Worm (Caenorhabditis elegans): ENCODE measurements around the gene srg-48.

srg-48 gene

DNA sequence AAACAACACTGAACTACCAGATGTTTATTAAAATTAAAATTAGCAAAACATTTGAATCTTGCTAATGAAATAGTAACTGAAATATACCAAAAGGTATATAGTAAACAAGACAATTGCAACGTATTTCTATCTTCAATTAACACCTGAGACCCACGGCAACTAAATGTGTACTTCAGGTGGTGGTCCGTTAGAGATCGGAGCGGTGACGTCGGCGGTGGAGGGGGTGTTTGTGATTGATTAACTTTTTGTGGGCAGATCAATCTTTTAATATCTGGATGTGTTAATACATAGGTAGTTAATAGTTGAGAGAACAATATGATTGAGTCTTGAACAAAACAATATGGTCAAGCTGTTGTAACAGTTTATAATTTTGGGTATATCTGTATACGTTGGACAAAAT is 23.9 kb downstream of the srg-48 start:
- TF ChIP-seq hlh-11 (tag; optimal IDR thresholded peaks at IDR 0.05): no peak
- TF ChIP-seq daf-12 (tag; optimal IDR thresholded peaks at IDR 0.05): no peak
- no peak for TF ChIP-seq F26F4.8 (GFP tag; conservative IDR thresholded peaks at IDR 0.05)
- no peak for TF ChIP-seq fos-1 (tag; optimal IDR thresholded peaks at IDR 0.05)
- no peak for TF ChIP-seq R02D3.7 (tag; optimal IDR thresholded peaks at IDR 0.05)
- no peak for TF ChIP-seq nhr-41 (GFP tag; IDR thresholded peaks at IDR 0.05)
- TF ChIP-seq ceh-44 (GFP tag; IDR thresholded peaks at IDR 0.05): no peak
- no peak for TF ChIP-seq Y48G9A.11 (GFP tag; IDR thresholded peaks at IDR 0.05)
- no peak for TF ChIP-seq dmd-9 (GFP tag; IDR thresholded peaks at IDR 0.05)
- TF ChIP-seq ceh-82 (tag; optimal IDR thresholded peaks at IDR 0.05): no peak
- no peak for TF ChIP-seq unc-39 (tag; optimal IDR thresholded peaks at IDR 0.05)
- TF ChIP-seq lin-13 (GFP tag; optimal IDR thresholded peaks at IDR 0.05): no peak
- TF ChIP-seq ces-1 (GFP tag; optimal IDR thresholded peaks at IDR 0.05): no peak
- no peak for TF ChIP-seq nhr-10 (tag; optimal IDR thresholded peaks at IDR 0.05)

DNA sequence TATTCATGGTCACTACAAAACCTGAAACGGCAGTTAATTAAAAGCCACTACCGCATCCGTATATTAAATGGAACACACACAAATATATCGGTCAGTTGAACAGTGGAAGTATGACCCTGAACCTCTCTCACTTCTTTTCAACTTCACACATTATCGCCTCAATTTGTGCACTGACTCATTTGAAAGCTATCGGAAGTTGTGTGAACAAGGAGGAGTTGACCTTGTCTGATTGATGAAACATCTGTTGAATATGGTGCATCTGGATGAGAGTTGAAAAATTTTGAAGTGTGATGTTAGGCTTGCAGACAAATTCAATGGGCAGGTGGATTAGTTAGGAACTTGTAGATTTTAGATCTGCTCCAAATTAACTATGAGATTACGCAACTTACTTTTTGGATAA is 25.2 kb downstream of the srg-48 start:
- peak in 1 of 2 experiments; percentile 95 for TF ChIP-seq unc-62 (GFP tag; optimal IDR thresholded peaks at IDR 0.05 in 1 of 2)
- no peak for TF ChIP-seq unc-62 (tag; optimal IDR thresholded peaks at IDR 0.05)
- no peak for TF ChIP-seq ZK546.5 (tag; optimal IDR thresholded peaks at IDR 0.05)

DNA sequence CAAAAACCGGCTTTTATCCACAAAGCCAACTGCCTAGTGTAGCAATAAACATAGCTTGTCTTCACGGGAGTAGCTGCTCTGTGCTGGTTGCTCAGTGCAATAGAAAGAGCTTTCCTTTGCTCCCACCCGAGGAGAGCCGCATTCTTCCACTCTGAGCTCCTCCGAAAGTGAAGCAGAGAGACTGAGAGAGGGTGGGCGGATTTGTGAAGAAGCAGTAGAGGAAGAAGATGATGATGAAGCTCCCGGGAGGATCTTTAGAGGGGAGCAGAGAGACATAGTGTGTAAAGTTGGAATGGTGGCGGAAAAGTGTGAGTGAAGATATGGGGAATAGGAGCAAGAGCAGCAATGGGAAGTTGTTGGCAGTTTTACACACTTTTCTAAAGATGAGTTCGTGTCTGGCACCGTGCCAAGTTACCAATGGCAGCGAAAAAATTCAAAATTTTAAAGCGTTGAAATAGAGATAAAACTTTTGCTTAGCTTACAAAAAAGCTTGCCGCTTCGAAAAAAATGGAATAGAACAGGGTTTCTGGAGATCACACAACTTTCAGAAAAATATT is 26.4 kb downstream of the srg-48 start, which contains the start of gene ZC477.4:
ZC477.4 (minus strand) TSS at position 276 of the 557 bp plus-strand sequence.
- TF ChIP-seq hlh-11 (tag; optimal IDR thresholded peaks at IDR 0.05) (peak; percentile 52), daf-16 (GFP tag; optimal IDR thresholded peaks at IDR 0.05) (peak in 1 of 2 experiments; percentile 68), daf-16 (tag; optimal IDR thresholded peaks at IDR 0.05) (no peak), set-16 (GFP tag; IDR thresholded peaks at IDR 0.05) (peak; percentile 53), fkh-10 (GFP tag; optimal IDR thresholded peaks at IDR 0.05) (no peak), unc-62 (GFP tag; optimal IDR thresholded peaks at IDR 0.05 in 1 of 2) (peak in 1 of 2 experiments; percentile 41), unc-62 (tag; optimal IDR thresholded peaks at IDR 0.05) (no peak), mxl-3 (GFP tag; optimal IDR thresholded peaks at IDR 0.05) (peak; percentile 4), nhr-11 (tag; optimal IDR thresholded peaks at IDR 0.05) (peak; percentile 39), nhr-48 (tag; optimal IDR thresholded peaks at IDR 0.05) (no peak)

DNA sequence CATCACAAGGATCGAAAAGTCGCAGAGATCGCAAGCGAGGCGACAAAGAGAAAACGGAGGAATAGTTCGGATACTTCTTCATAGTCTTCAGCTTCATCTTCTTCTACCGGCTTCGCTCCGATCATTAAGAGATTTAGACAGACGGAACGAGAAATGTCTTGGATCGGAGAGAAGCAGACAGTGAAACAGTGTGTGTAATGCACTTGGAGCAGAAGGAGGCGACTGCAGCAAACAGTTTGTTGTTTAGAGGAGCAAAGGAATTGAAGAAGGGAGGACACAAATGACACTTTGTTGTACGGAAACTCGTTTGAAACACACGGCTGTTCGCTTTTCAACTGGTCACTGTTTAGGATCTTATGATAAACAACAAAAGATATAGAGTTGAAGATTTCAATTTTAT is 27.2 kb downstream of the srg-48 start:
- no peak for TF ChIP-seq ama-1 (optimal IDR thresholded peaks at IDR 0.05)
- no peak for TF ChIP-seq daf-8 (GFP tag; IDR thresholded peaks at IDR 0.05)
- TF ChIP-seq nhr-28 (tag; optimal IDR thresholded peaks at IDR 0.05): peak; percentile 8
- no peak for TF ChIP-seq gei-8 (GFP tag; optimal IDR thresholded peaks at IDR 0.05)
- no peak for TF ChIP-seq nhr-111 (GFP tag; optimal IDR thresholded peaks at IDR 0.05)
- TF ChIP-seq aly-2 (tag; optimal IDR thresholded peaks at IDR 0.05): no peak
- no peak for TF ChIP-seq jun-1 (tag; optimal IDR thresholded peaks at IDR 0.05)
- TF ChIP-seq lir-3 (tag; optimal IDR thresholded peaks at IDR 0.05): no peak
- no peak for TF ChIP-seq D1046.2 (GFP tag; IDR thresholded peaks at IDR 0.05)
- TF ChIP-seq nhr-6 (tag; optimal IDR thresholded peaks at IDR 0.05): no peak
- TF ChIP-seq ceh-20 (GFP tag; IDR thresholded peaks at IDR 0.05): no peak
- TF ChIP-seq unc-62 (GFP tag; optimal IDR thresholded peaks at IDR 0.05 in 1 of 2): peak in 1 of 2 experiments; percentile 38
- TF ChIP-seq unc-62 (tag; optimal IDR thresholded peaks at IDR 0.05): no peak
- peak; percentile 20; the same call in 1 of the 2 replicates for TF ChIP-seq dmd-6 (GFP tag; IDR thresholded peaks at IDR 0.05)
- TF ChIP-seq nhr-11 (tag; optimal IDR thresholded peaks at IDR 0.05): peak; percentile 37
- no peak for TF ChIP-seq zag-1 (tag; optimal IDR thresholded peaks at IDR 0.05)
- no peak for TF ChIP-seq daf-12 (tag; optimal IDR thresholded peaks at IDR 0.05)
- no peak for TF ChIP-seq nhr-237 (tag; optimal IDR thresholded peaks at IDR 0.05)
- TF ChIP-seq lin-39 (tag; optimal IDR thresholded peaks at IDR 0.05): no peak
- TF ChIP-seq mes-2 (tag; optimal IDR thresholded peaks at IDR 0.05; ENCODE audit: poor library complexity, severe bottlenecking): peak; percentile 55
- TF ChIP-seq hlh-11 (tag; optimal IDR thresholded peaks at IDR 0.05): peak; percentile 73
- TF ChIP-seq zip-2 (tag; optimal IDR thresholded peaks at IDR 0.05): no peak
- TF ChIP-seq daf-16 (GFP tag; optimal IDR thresholded peaks at IDR 0.05): peak in 1 of 2 experiments; percentile 90
- peak; percentile 58 for TF ChIP-seq daf-16 (tag; optimal IDR thresholded peaks at IDR 0.05)
- TF ChIP-seq madf-9 (GFP tag; conservative IDR thresholded peaks at IDR 0.05): no peak
- no peak for TF ChIP-seq Y105C5A.15 (GFP tag; IDR thresholded peaks at IDR 0.05)
- no peak for TF ChIP-seq mxl-2 (GFP tag; conservative IDR thresholded peaks at IDR 0.05)
- TF ChIP-seq nhr-102 (tag; optimal IDR thresholded peaks at IDR 0.05): no peak
- TF ChIP-seq pha-4 (GFP tag; IDR thresholded peaks at IDR 0.05): no peak
- peak; percentile 10 for TF ChIP-seq pha-4 (tag; optimal IDR thresholded peaks at IDR 0.05)

All from whole organism, L4 larva.